Worm (Caenorhabditis elegans) whole organism, midembryonic: ENCODE measurements around the gene B0244.6.

ENCODE experiments used
- flt-1 ChIP-seq: fragments of 200-800 bp; sonication (Bioruptor generic); IDR thresholded peaks from 2 replicates; pipeline ENCODE4 v1.3.6; 2022; ENCODE audit warnings: missing genetic modification characterization, missing compliant biosample characterization
- med-1 ChIP-seq: sonication (generic microtip); optimal IDR thresholded peaks from 2 replicates; lab custom pipeline; 2017; ENCODE audit warnings: missing genetic modification characterization, mild to moderate bottlenecking, missing compliant biosample characterization, antibody characterized with exemption, missing genetic modification reagents; ENCODE audit not compliant: insufficient read depth

- TF ChIP-seq med-1 (GFP tag; lab: Kevin White, UChicago) (no peak), flt-1 (GFP tag; lab: Robert Waterston, UW) (no peak)
Observed at ce11 chrIII:5697963-5698730, 39.7 kb upstream of the B0244.6 start, which contains the start of the genes lgg-3 and rgs-5.
